Worm (Caenorhabditis elegans): ENCODE results near the gene agr-1.

DNA sequence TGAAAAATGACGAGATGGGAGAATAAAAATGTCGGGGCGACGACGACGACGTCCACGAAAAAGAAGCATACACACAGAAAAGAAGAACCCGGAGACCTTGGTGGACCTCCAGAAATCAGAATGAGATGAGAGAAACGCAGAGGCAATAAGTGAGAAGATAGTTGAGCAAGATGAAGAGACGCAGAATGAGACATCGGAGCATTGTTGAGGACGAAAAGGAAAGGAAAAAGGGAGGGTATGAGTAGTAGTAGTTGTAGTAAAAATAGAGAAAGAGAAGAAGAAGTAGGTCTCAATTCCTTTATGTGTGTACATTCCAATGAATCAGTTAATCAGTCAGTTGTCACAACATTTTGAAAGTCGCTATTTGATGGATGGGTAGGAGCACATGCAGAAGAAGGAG is 45.6 kb downstream of the agr-1 start, which contains the start of gene T14B4.8:
- TF ChIP-seq pha-4 (tag; optimal IDR thresholded peaks at IDR 0.05) (no peak), nhr-28 (tag; optimal IDR thresholded peaks at IDR 0.05) (no peak), elt-1 (tag; optimal IDR thresholded peaks at IDR 0.05; ENCODE audit: borderline replicate concordance, insufficient read depth) (no peak), bed-3 (GFP tag; optimal IDR thresholded peaks at IDR 0.05) (no peak), ces-1 (GFP tag; optimal IDR thresholded peaks at IDR 0.05) (peak; percentile 77), nhr-12 (tag; optimal IDR thresholded peaks at IDR 0.05) (no peak), elt-3 (tag; optimal IDR thresholded peaks at IDR 0.05) (no peak), unc-62 (GFP tag; optimal IDR thresholded peaks at IDR 0.05) (peak; percentile 31), drap-1 (GFP tag; optimal IDR thresholded peaks at IDR 0.05) (no peak), mep-1 (tag; optimal IDR thresholded peaks at IDR 0.05) (peak; percentile 2), blmp-1 (tag; optimal IDR thresholded peaks at IDR 0.05) (no peak), ztf-11 (tag; optimal IDR thresholded peaks at IDR 0.05) (no peak)
